Worm (Caenorhabditis elegans) whole organism, midembryonic: ENCODE data around the gene sqv-2.
A peak's percentile ranks its signal among the peaks of the same experiment; 100 is the strongest.

Experiments
- T22C8.4 ChIP-seq: fragments of 200-800 bp; sonication (Bioruptor generic); IDR thresholded peaks from 2 replicates; pipeline ENCODE4 v1.3.6; 2022; ENCODE audit warnings: missing genetic modification characterization, missing compliant biosample characterization
- cog-1 ChIP-seq: sonication (generic microtip); optimal IDR thresholded peaks from 2 replicates; lab custom pipeline; 2016; ENCODE audit warnings: missing genetic modification characterization, missing compliant biosample characterization
- flt-1 ChIP-seq: fragments of 200-800 bp; sonication (Bioruptor generic); IDR thresholded peaks from 2 replicates; pipeline ENCODE4 v1.3.6; 2022; ENCODE audit warnings: missing genetic modification characterization, missing compliant biosample characterization
- klf-2 ChIP-seq: fragments of 200-800 bp; sonication (Bioruptor generic); conservative IDR thresholded peaks from 2 replicates; pipeline ENCODE4 v1.3.6; 2022; ENCODE audit warnings: missing genetic modification reagents, missing genetic modification characterization, missing compliant biosample characterization
- med-1 ChIP-seq: sonication (generic microtip); optimal IDR thresholded peaks from 2 replicates; lab custom pipeline; 2017; ENCODE audit warnings: missing genetic modification characterization, mild to moderate bottlenecking, missing compliant biosample characterization, antibody characterized with exemption, missing genetic modification reagents; ENCODE audit not compliant: insufficient read depth
- ref-1 ChIP-seq: fragments of 200-800 bp; sonication (Bioruptor generic); conservative IDR thresholded peaks from 2 replicates; pipeline ENCODE4 v1.3.6; 2022; ENCODE audit warnings: missing genetic modification reagents, missing genetic modification characterization, missing compliant biosample characterization
- tab-1 ChIP-seq: fragments of 200-800 bp; sonication (Bioruptor generic); IDR thresholded peaks from 2 replicates; pipeline ENCODE4 v1.3.6; 2022; ENCODE audit warnings: missing genetic modification characterization, missing compliant biosample characterization
- ztf-23 ChIP-seq: fragments of 200-800 bp; sonication (Bioruptor generic); IDR thresholded peaks from 2 replicates; pipeline ENCODE4 v1.3.6; 2022; ENCODE audit warnings: missing genetic modification reagents, missing genetic modification characterization, missing compliant biosample characterization
- ztf-29 ChIP-seq: fragments of 200-800 bp; sonication (Bioruptor generic); IDR thresholded peaks from 2 replicates; pipeline ENCODE4 v1.3.6; 2022; ENCODE audit warnings: missing genetic modification reagents, missing genetic modification characterization, missing compliant biosample characterization

Gene sqv-2

ce11 chrII:2845674-2846073 lies 48.5 kb downstream of the sqv-2 start:
- TF ChIP-seq T22C8.4 = no peak
- TF ChIP-seq tab-1 (GFP tag; lab: Robert Waterston, UW) = 0 out of 2 replicates have a peak, but pooled peaks have one; percentile 13

ce11 chrII:2843088-2843487 lies 51.1 kb downstream of the sqv-2 start, which contains the start of gene Y110A2AL.7:
Gene Y110A2AL.7 (minus strand): TSS chrII:2843188.
- TF ChIP-seq ref-1 (GFP tag; lab: Robert Waterston, UW) = no peak
- TF ChIP-seq flt-1 (GFP tag; lab: Robert Waterston, UW) = no peak
- TF ChIP-seq med-1 (GFP tag; lab: Kevin White, UChicago) = no peak
- no peak for TF ChIP-seq tab-1 (GFP tag; lab: Robert Waterston, UW)
- TF ChIP-seq ztf-29 (GFP tag; lab: Robert Waterston, UW) = no peak
- TF ChIP-seq cog-1 (tag; lab: Kevin White, UChicago) = no peak
- no peak for TF ChIP-seq ztf-23 (GFP tag; lab: Robert Waterston, UW)
- TF ChIP-seq T22C8.4 = no peak
- no peak for TF ChIP-seq klf-2 (GFP tag; lab: Robert Waterston, UW)

- TF ChIP-seq ref-1 (GFP tag; lab: Robert Waterston, UW) (no peak), tab-1 (GFP tag; lab: Robert Waterston, UW) (no peak)
Observed at ce11 chrII:2841529-2841928, 52.7 kb downstream of the sqv-2 start, which contains the start of gene Y110A2AL.6. Gene Y110A2AL.6 (minus strand): TSS chrII:2841629.
